Worm (Caenorhabditis elegans) whole organism, early embryonic: ENCODE measurements around the gene srw-87.

ENCODE experiments used
- B0310.2 ChIP-seq: sonication (generic microtip); optimal IDR thresholded peaks from 2 replicates; lab custom pipeline; 2016; ENCODE audit warnings: mild to moderate bottlenecking, missing genetic modification characterization, missing compliant biosample characterization
- F13C5.2 ChIP-seq: sonication (generic microtip); optimal IDR thresholded peaks from 2 replicates; lab custom pipeline; 2017; ENCODE audit warnings: mild to moderate bottlenecking, missing genetic modification characterization, inconsistent platforms, missing compliant biosample characterization
- aly-1 ChIP-seq: sonication (generic microtip); optimal IDR thresholded peaks from 2 replicates; lab custom pipeline; 2016; ENCODE audit warnings: missing genetic modification characterization, missing compliant biosample characterization
- ama-1 ChIP-seq: fragments of 150-350 bp; optimal IDR thresholded peaks from 2 replicates; lab custom pipeline; 2014
- ceh-13 ChIP-seq: fragments of 200-800 bp; sonication (Bioruptor generic); optimal IDR thresholded peaks from 2 replicates; lab custom pipeline; 2018; ENCODE audit warnings: mild to moderate bottlenecking, missing genetic modification characterization, missing compliant biosample characterization
- ceh-36 ChIP-seq: sonication (generic microtip); optimal IDR thresholded peaks from 2 replicates; lab custom pipeline; 2016; ENCODE audit warnings: missing genetic modification characterization, inconsistent platforms, missing compliant biosample characterization
- ets-7 ChIP-seq: sonication (generic microtip); optimal IDR thresholded peaks from 2 replicates; lab custom pipeline; 2016; ENCODE audit warnings: missing genotype, missing genetic modification characterization, missing compliant biosample characterization
- flt-1 ChIP-seq: fragments of 200-800 bp; sonication (Bioruptor generic); IDR thresholded peaks from 2 replicates; pipeline ENCODE4 v1.3.6; 2022; ENCODE audit warnings: missing genetic modification characterization, missing compliant biosample characterization
- hmbx-1 ChIP-seq: sonication (generic microtip); optimal IDR thresholded peaks from 2 replicates; lab custom pipeline; 2016; ENCODE audit warnings: mild to moderate bottlenecking, missing genetic modification characterization, missing compliant biosample characterization
- hmg-4 ChIP-seq: fragments of 200-800 bp; sonication (Bioruptor generic); optimal IDR thresholded peaks from 2 replicates; lab custom pipeline; 2018; ENCODE audit warnings: mild to moderate bottlenecking, missing genetic modification characterization, missing compliant biosample characterization
- hnd-1 ChIP-seq: sonication (generic microtip); optimal IDR thresholded peaks from 2 replicates; lab custom pipeline; 2016; ENCODE audit warnings: missing genetic modification characterization, missing compliant biosample characterization
- pes-1 ChIP-seq: fragments of 200-800 bp; sonication (Bioruptor generic); IDR thresholded peaks from 2 replicates; pipeline ENCODE4 v1.3.6; 2022; ENCODE audit warnings: missing genetic modification reagents, missing genetic modification characterization, missing compliant biosample characterization
- scrt-1 ChIP-seq: fragments of 200-800 bp; sonication (Bioruptor generic); IDR thresholded peaks from 2 replicates; pipeline ENCODE4 v1.3.6; 2022; ENCODE audit warnings: missing genetic modification characterization, missing compliant biosample characterization
- sea-1 ChIP-seq: fragments of 200-800 bp; sonication (Bioruptor generic); conservative IDR thresholded peaks from 2 replicates; pipeline ENCODE4 v1.3.6; 2022; ENCODE audit warnings: missing genetic modification characterization, missing compliant biosample characterization
- tbx-11 ChIP-seq: fragments of 200-800 bp; sonication (Bioruptor generic); IDR thresholded peaks from 2 replicates; pipeline ENCODE4 v1.3.6; 2022; ENCODE audit warnings: missing genetic modification characterization, missing compliant biosample characterization
- tbx-37 ChIP-seq: fragments of 200-800 bp; sonication (Bioruptor generic); conservative IDR thresholded peaks from 2 replicates; pipeline ENCODE4 v1.3.6; 2022; ENCODE audit warnings: missing genetic modification reagents, missing genetic modification characterization, missing compliant biosample characterization
- tra-4 ChIP-seq: sonication (generic microtip); optimal IDR thresholded peaks from 2 replicates; lab custom pipeline; 2017; ENCODE audit warnings: missing genetic modification characterization, missing compliant biosample characterization

The srw-87 gene

ce11 chrV:16352282-16352681, 15.9 kb downstream of the srw-87 start:
- TF ChIP-seq hnd-1 (tag; lab: Kevin White, UChicago) (no peak), scrt-1 (GFP tag; lab: Robert Waterston, UW) (no peak), flt-1 (GFP tag; lab: Robert Waterston, UW) (no peak), B0310.2 (no peak), ets-7 (tag; lab: Kevin White, UChicago) (no peak), tbx-11 (GFP tag; lab: Robert Waterston, UW) (no peak), ceh-36 (tag; lab: Kevin White, UChicago) (no peak), aly-1 (tag; lab: Kevin White, UChicago) (no peak), tra-4 (tag; lab: Kevin White, UChicago) (no peak), ama-1 (no peak), F13C5.2 (tag; lab: Kevin White, UChicago) (no peak), tbx-37 (GFP tag; lab: Robert Waterston, UW) (no peak)

ce11 chrV:16354675-16355074, 18.2 kb downstream of the srw-87 start:
- TF ChIP-seq aly-1 (tag; lab: Kevin White, UChicago) (no peak), ceh-13 (GFP tag; lab: Kevin White, UChicago) (no peak), scrt-1 (GFP tag; lab: Robert Waterston, UW) (no peak), hmg-4 (GFP tag; lab: Kevin White, UChicago) (no peak), sea-1 (GFP tag; lab: Robert Waterston, UW) (no peak), hmbx-1 (tag; lab: Kevin White, UChicago) (no peak), tbx-11 (GFP tag; lab: Robert Waterston, UW) (no peak), F13C5.2 (tag; lab: Kevin White, UChicago) (no peak), flt-1 (GFP tag; lab: Robert Waterston, UW) (no peak), B0310.2 (no peak)

- TF ChIP-seq pes-1, result no peak
- no peak for TF ChIP-seq tbx-11 (GFP tag; lab: Robert Waterston, UW)
- TF ChIP-seq ama-1, result no peak
- TF ChIP-seq F13C5.2 (tag; lab: Kevin White, UChicago), result peak; percentile 43
- TF ChIP-seq aly-1 (tag; lab: Kevin White, UChicago), result no peak
- no peak for TF ChIP-seq hmbx-1 (tag; lab: Kevin White, UChicago)
- TF ChIP-seq hnd-1 (tag; lab: Kevin White, UChicago), result no peak
- peak; percentile 66 for TF ChIP-seq hmg-4 (GFP tag; lab: Kevin White, UChicago)
Observed at ce11 chrV:16355941-16356340, 19.5 kb downstream of the srw-87 start.

ce11 chrV:16356798-16357197, 20.4 kb downstream of the srw-87 start:
- TF ChIP-seq sea-1 (GFP tag; lab: Robert Waterston, UW), result no peak
- no peak for TF ChIP-seq hnd-1 (tag; lab: Kevin White, UChicago)
- no peak for TF ChIP-seq tbx-11 (GFP tag; lab: Robert Waterston, UW)
- no peak for TF ChIP-seq tra-4 (tag; lab: Kevin White, UChicago)
- no peak for TF ChIP-seq pes-1
- no peak for TF ChIP-seq B0310.2
- no peak for TF ChIP-seq F13C5.2 (tag; lab: Kevin White, UChicago)
- TF ChIP-seq aly-1 (tag; lab: Kevin White, UChicago), result no peak
- TF ChIP-seq ama-1, result no peak
- TF ChIP-seq tbx-37 (GFP tag; lab: Robert Waterston, UW), result no peak
- no peak for TF ChIP-seq hmbx-1 (tag; lab: Kevin White, UChicago)
- no peak for TF ChIP-seq scrt-1 (GFP tag; lab: Robert Waterston, UW)
- TF ChIP-seq ets-7 (tag; lab: Kevin White, UChicago), result no peak
- no peak for TF ChIP-seq ceh-36 (tag; lab: Kevin White, UChicago)
- TF ChIP-seq hmg-4 (GFP tag; lab: Kevin White, UChicago), result no peak

DNA sequence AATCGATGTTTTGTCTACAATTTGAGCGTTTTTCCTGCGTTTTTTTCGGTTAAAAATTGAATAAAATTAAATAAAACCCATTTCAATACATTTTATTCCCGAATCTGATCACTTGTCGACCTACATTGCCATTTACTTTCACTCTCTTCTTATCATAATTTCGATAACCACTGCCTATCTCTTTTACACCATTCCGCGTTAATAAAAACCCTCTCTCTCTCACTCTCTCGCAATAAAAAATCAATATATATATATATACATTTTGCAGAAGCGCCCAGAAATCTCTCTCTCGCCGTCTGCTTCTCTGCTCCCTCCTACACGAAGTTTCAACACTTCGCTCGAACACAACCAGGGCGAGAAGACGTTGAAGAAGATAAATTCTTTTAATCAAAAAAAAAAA, 20.8 kb downstream of the srw-87 start, which contains the start of gene pptr-1:
Gene pptr-1 (plus strand): TSS at position 269 of the 400 bp plus-strand sequence.
- TF ChIP-seq ama-1 (no peak), tbx-11 (GFP tag; lab: Robert Waterston, UW) (no peak), tra-4 (tag; lab: Kevin White, UChicago) (no peak), hmbx-1 (tag; lab: Kevin White, UChicago) (no peak), sea-1 (GFP tag; lab: Robert Waterston, UW) (no peak), hmg-4 (GFP tag; lab: Kevin White, UChicago) (no peak), tbx-37 (GFP tag; lab: Robert Waterston, UW) (no peak), ceh-13 (GFP tag; lab: Kevin White, UChicago) (no peak), B0310.2 (no peak), ceh-36 (tag; lab: Kevin White, UChicago) (no peak), scrt-1 (GFP tag; lab: Robert Waterston, UW) (no peak), flt-1 (GFP tag; lab: Robert Waterston, UW) (no peak), aly-1 (tag; lab: Kevin White, UChicago) (no peak), F13C5.2 (tag; lab: Kevin White, UChicago) (no peak), pes-1 (no peak), hnd-1 (tag; lab: Kevin White, UChicago) (no peak), ets-7 (tag; lab: Kevin White, UChicago) (no peak)

DNA sequence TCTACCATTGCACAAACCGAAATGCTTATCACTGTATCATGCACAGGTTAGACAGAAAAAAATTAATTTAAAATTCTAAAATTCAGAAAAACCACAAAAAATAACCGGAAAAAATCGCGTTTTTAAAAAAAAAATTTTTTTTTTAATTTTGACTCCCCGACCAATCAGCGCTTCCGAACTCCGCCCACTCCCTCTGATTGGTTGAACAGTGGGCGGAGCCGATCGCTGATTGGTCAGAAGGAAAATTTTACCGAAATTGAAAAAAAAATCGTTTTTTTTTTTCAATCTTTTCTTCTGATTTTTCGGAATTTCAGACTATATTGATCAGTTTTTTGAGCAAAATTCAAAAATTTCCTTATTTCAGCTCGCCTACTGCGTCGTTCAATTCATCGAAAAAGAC, 24.9 kb downstream of the srw-87 start:
- TF ChIP-seq pes-1 (no peak), tbx-11 (GFP tag; lab: Robert Waterston, UW) (no peak), F13C5.2 (tag; lab: Kevin White, UChicago) (no peak), flt-1 (GFP tag; lab: Robert Waterston, UW) (no peak)

ce11 chrV:16367575-16367974, 31.1 kb downstream of the srw-87 start, which contains the start of gene W08G11.3:
Gene W08G11.3 (plus strand): TSS chrV:16367681.
- TF ChIP-seq ama-1, result peak; percentile 56
- no peak for TF ChIP-seq hnd-1 (tag; lab: Kevin White, UChicago)
- TF ChIP-seq ceh-36 (tag; lab: Kevin White, UChicago), result no peak

ce11 chrV:16368143-16368542, 31.7 kb downstream of the srw-87 start:
- TF ChIP-seq hmg-4 (GFP tag; lab: Kevin White, UChicago) (no peak), ets-7 (tag; lab: Kevin White, UChicago) (no peak), ceh-36 (tag; lab: Kevin White, UChicago) (no peak), pes-1 (no peak), scrt-1 (GFP tag; lab: Robert Waterston, UW) (no peak), tra-4 (tag; lab: Kevin White, UChicago) (no peak), hnd-1 (tag; lab: Kevin White, UChicago) (no peak), ceh-13 (GFP tag; lab: Kevin White, UChicago) (no peak), B0310.2 (no peak), F13C5.2 (tag; lab: Kevin White, UChicago) (no peak)
